Fruit fly (Drosophila melanogaster): Measurements from ENCODE around the gene NetA.

dm6 chrX:14627080-14627796 lies 26.5 kb downstream of the NetA start:
- TF ChIP-seq CTCF (optimal IDR thresholded peaks at IDR 0.05) = no peak
- no peak for TF ChIP-seq CG8478 (optimal IDR thresholded peaks at IDR 0.05)
